Fruit fly (Drosophila melanogaster) whole organism, embryonic: ENCODE results near the gene SmydA-2.
A peak's percentile ranks its signal among the peaks of the same experiment; 100 is the strongest.

Source experiments
- Awh ChIP-seq: fragments of 200-800 bp; sonication (Bioruptor generic); IDR thresholded peaks from 2 replicates; pipeline ENCODE4, ENCODE4 v1.3.6; 2022; ENCODE audit warnings: missing biosample characterization, missing genetic modification characterization
- BtbVII ChIP-seq: fragments of 200-800 bp; sonication (Bioruptor generic); optimal IDR thresholded peaks from 3 replicates; lab custom pipeline; 2017; ENCODE audit warnings: missing biosample characterization, mild to moderate bottlenecking, missing genetic modification characterization
- CG10147 ChIP-seq: fragments of 200-800 bp; sonication (Bioruptor generic); optimal IDR thresholded peaks from 2 replicates; lab custom pipeline; 2019; ENCODE audit warnings: missing biosample characterization, mild to moderate bottlenecking, missing genetic modification characterization, moderate library complexity
- CG10979 ChIP-seq: fragments of 200-800 bp; sonication (Bioruptor generic); optimal IDR thresholded peaks from 2 replicates; lab custom pipeline; 2018; ENCODE audit warnings: missing biosample characterization, mild to moderate bottlenecking, missing genetic modification characterization, moderate library complexity
- CG11093 ChIP-seq: fragments of 200-800 bp; sonication (Bioruptor generic); IDR thresholded peaks from 3 replicates; pipeline ENCODE4 v1.3.6; 2022; ENCODE audit warnings: missing biosample characterization, missing genetic modification characterization
- CG11247 ChIP-seq: fragments of 200-800 bp; sonication (Bioruptor generic); IDR thresholded peaks from 2 replicates; pipeline ENCODE4 v1.3.6; 2022; ENCODE audit warnings: missing biosample characterization, missing genetic modification characterization
- CG12769 ChIP-seq: fragments of 200-800 bp; sonication (Bioruptor generic); optimal IDR thresholded peaks from 2 replicates; lab custom pipeline; 2019; ENCODE audit warnings: missing biosample characterization, mild to moderate bottlenecking, missing genetic modification characterization, moderate library complexity
- CG15011 ChIP-seq: fragments of 200-800 bp; sonication (Bioruptor generic); optimal IDR thresholded peaks from 3 replicates; lab custom pipeline; 2018; ENCODE audit warnings: missing biosample characterization, mild to moderate bottlenecking, missing genetic modification characterization
- CG15073 ChIP-seq: fragments of 200-800 bp; sonication (Bioruptor generic); optimal IDR thresholded peaks from 2 replicates; lab custom pipeline; 2016; ENCODE audit warnings: missing biosample characterization, missing genetic modification characterization
- CG16815 ChIP-seq: fragments of 200-800 bp; sonication (Bioruptor generic); optimal IDR thresholded peaks from 3 replicates; lab custom pipeline; 2017; ENCODE audit warnings: missing biosample characterization, mild to moderate bottlenecking, missing genetic modification characterization
- CG17361 ChIP-seq: fragments of 200-800 bp; sonication (Bioruptor generic); IDR thresholded peaks from 3 replicates; pipeline ENCODE4 v1.3.6; 2022; ENCODE audit warnings: missing biosample characterization, missing genetic modification characterization
- CG17385 ChIP-seq: fragments of 200-800 bp; sonication (Bioruptor generic); optimal IDR thresholded peaks from 3 replicates; lab custom pipeline; 2018; ENCODE audit warnings: missing biosample characterization, mild to moderate bottlenecking, missing genetic modification characterization
- CG17912 ChIP-seq: fragments of 200-800 bp; sonication (Bioruptor generic); optimal IDR thresholded peaks from 2 replicates; lab custom pipeline; 2018; ENCODE audit warnings: missing biosample characterization, mild to moderate bottlenecking, missing genetic modification characterization
- CG18764 ChIP-seq: fragments of 200-800 bp; sonication (Bioruptor generic); optimal IDR thresholded peaks from 3 replicates; lab custom pipeline; 2016; ENCODE audit warnings: missing biosample characterization, missing genetic modification characterization
- CG3838 ChIP-seq: fragments of 200-800 bp; sonication (Bioruptor generic); optimal IDR thresholded peaks from 3 replicates; lab custom pipeline; 2016; ENCODE audit warnings: missing biosample characterization, missing genetic modification characterization
- CG4404 ChIP-seq: fragments of 200-800 bp; sonication (Bioruptor generic); IDR thresholded peaks from 2 replicates; pipeline ENCODE4 v1.3.6; 2022; ENCODE audit warnings: missing biosample characterization, missing genetic modification characterization
- CG4424 ChIP-seq: fragments of 200-800 bp; sonication (Bioruptor generic); optimal IDR thresholded peaks from 3 replicates; lab custom pipeline; 2016; ENCODE audit warnings: missing biosample characterization, missing genetic modification characterization
- CG4617 ChIP-seq: fragments of 200-800 bp; sonication (Bioruptor generic); optimal IDR thresholded peaks from 3 replicates; lab custom pipeline; 2016; ENCODE audit warnings: missing biosample characterization, missing genetic modification characterization, borderline replicate concordance
- CTCF ChIP-seq: fragments of 200-800 bp; sonication (Bioruptor generic); optimal IDR thresholded peaks from 2 replicates; lab custom pipeline; 2017; ENCODE audit warnings: missing biosample characterization, mild to moderate bottlenecking, missing genetic modification characterization, moderate library complexity
- Doc3 ChIP-seq: fragments of 200-800 bp; sonication (Bioruptor generic); IDR thresholded peaks from 3 replicates; pipeline ENCODE4 v1.3.6; 2022; ENCODE audit warnings: missing biosample characterization, missing genetic modification characterization; ENCODE audit not compliant: partially characterized antibody
- Elba2 ChIP-seq: fragments of 200-800 bp; sonication (Bioruptor generic); optimal IDR thresholded peaks from 3 replicates; lab custom pipeline; 2016; ENCODE audit warnings: missing biosample characterization, missing genetic modification characterization
- Fer1 ChIP-seq: fragments of 200-800 bp; sonication (Bioruptor generic); optimal IDR thresholded peaks from 2 replicates; lab custom pipeline; 2017; ENCODE audit warnings: missing biosample characterization, mild to moderate bottlenecking, missing genetic modification characterization
- H15 ChIP-seq: fragments of 200-800 bp; sonication (Bioruptor generic); IDR thresholded peaks from 3 replicates; pipeline ENCODE4 v1.3.6; 2022; ENCODE audit warnings: missing biosample characterization, missing genetic modification characterization
- Jarid2 ChIP-seq: fragments of 200-800 bp; sonication (Bioruptor generic); optimal IDR thresholded peaks from 3 replicates; lab custom pipeline; 2017; ENCODE audit warnings: mild to moderate bottlenecking, missing biosample characterization, missing genetic modification reagents, missing genetic modification characterization
- Mad ChIP-seq: fragments of 200-800 bp; sonication (Bioruptor generic); optimal IDR thresholded peaks from 2 replicates; lab custom pipeline; 2016; ENCODE audit warnings: missing biosample characterization, missing genetic modification characterization
- Nf-YA ChIP-seq: fragments of 200-800 bp; sonication (Bioruptor generic); IDR thresholded peaks from 2 replicates; pipeline ENCODE4 v1.3.6; 2022; ENCODE audit warnings: missing biosample characterization, missing genetic modification characterization
- Oli ChIP-seq: fragments of 200-800 bp; sonication (Bioruptor generic); optimal IDR thresholded peaks from 2 replicates; lab custom pipeline; 2018; ENCODE audit warnings: missing biosample characterization, mild to moderate bottlenecking, missing genetic modification characterization, moderate library complexity
- Poxn ChIP-seq: fragments of 200-800 bp; sonication (Bioruptor generic); IDR thresholded peaks from 2 replicates; pipeline ENCODE4 v1.3.6; 2022; ENCODE audit warnings: missing biosample characterization, missing genetic modification characterization
- Side ChIP-seq: fragments of 200-800 bp; sonication (Bioruptor generic); optimal IDR thresholded peaks from 2 replicates; lab custom pipeline; 2016; ENCODE audit warnings: missing biosample characterization, missing genetic modification characterization
- Six4 ChIP-seq: fragments of 200-800 bp; sonication (Bioruptor generic); optimal IDR thresholded peaks from 2 replicates; lab custom pipeline; 2016; ENCODE audit warnings: missing biosample characterization, missing genetic modification characterization
- Xrp1 ChIP-seq: fragments of 200-800 bp; sonication (Bioruptor generic); IDR thresholded peaks from 2 replicates; pipeline ENCODE4 v1.3.6; 2022; ENCODE audit warnings: missing biosample characterization, missing genetic modification characterization
- br ChIP-seq: fragments of >200 bp; optimal IDR thresholded peaks from 2 replicates; lab custom pipeline; 2017
- cato ChIP-seq: fragments of 200-800 bp; sonication (Bioruptor generic); optimal IDR thresholded peaks from 2 replicates; lab custom pipeline; 2016; ENCODE audit warnings: missing biosample characterization, missing genetic modification characterization, borderline replicate concordance
- crc ChIP-seq: fragments of 200-800 bp; sonication (Bioruptor generic); optimal IDR thresholded peaks from 2 replicates; lab custom pipeline; 2016; ENCODE audit warnings: missing biosample characterization, missing genetic modification characterization
- croc ChIP-seq: fragments of 200-800 bp; sonication (Bioruptor generic); conservative IDR thresholded peaks from 3 replicates; pipeline ENCODE4 v1.3.6; 2022; ENCODE audit warnings: missing biosample characterization, missing genetic modification characterization
- dm ChIP-seq: fragments of 200-800 bp; sonication (Bioruptor generic); optimal IDR thresholded peaks from 3 replicates; lab custom pipeline; 2016; ENCODE audit warnings: missing biosample characterization, missing genetic modification characterization
- en ChIP-seq: fragments of 200-800 bp; sonication (Bioruptor generic); optimal IDR thresholded peaks from 2 replicates; lab custom pipeline; 2016; ENCODE audit warnings: missing biosample characterization, missing genetic modification characterization
- ind ChIP-seq: fragments of 200-800 bp; sonication (Bioruptor generic); optimal IDR thresholded peaks from 3 replicates; lab custom pipeline; 2016; ENCODE audit warnings: missing biosample characterization, missing genetic modification characterization
- ken ChIP-seq: fragments of 200-800 bp; sonication (Bioruptor generic); IDR thresholded peaks from 3 replicates; pipeline ENCODE4 v1.3.6; 2022; ENCODE audit warnings: missing biosample characterization, missing genetic modification characterization
- lov ChIP-seq, 2 experiments: fragments of 200-800 bp in 1 of 2; fragments of >200 bp in 1 of 2; sonication (Bioruptor generic) in 1 of 2; IDR thresholded peaks in 1 of 2; optimal IDR thresholded peaks in 1 of 2; 2 replicates in 1 of 2; 3 replicates in 1 of 2; pipeline versions ENCODE4 v1.3.6 to Lab custom; 2017 to 2022; ENCODE audit warnings: missing biosample characterization in 1 of 2, missing genetic modification characterization in 1 of 2
- otp ChIP-seq: fragments of 200-800 bp; sonication (Bioruptor generic); IDR thresholded peaks from 3 replicates; pipeline ENCODE4, ENCODE4 v1.3.6; 2022; ENCODE audit warnings: missing biosample characterization, missing genetic modification characterization
- rib ChIP-seq: fragments of 200-800 bp; sonication (Bioruptor generic); IDR thresholded peaks from 2 replicates; pipeline ENCODE4 v1.3.6; 2022; ENCODE audit warnings: missing biosample characterization, missing genetic modification characterization
- shn ChIP-seq: fragments of 200-800 bp; sonication (Bioruptor generic); optimal IDR thresholded peaks from 3 replicates; lab custom pipeline; 2016; ENCODE audit warnings: missing biosample characterization, missing genetic modification characterization
- slou ChIP-seq: fragments of 200-800 bp; sonication (Bioruptor generic); optimal IDR thresholded peaks from 3 replicates; lab custom pipeline; 2016; ENCODE audit warnings: missing biosample characterization, missing genetic modification characterization
- slp2 ChIP-seq: fragments of 200-800 bp; sonication (Bioruptor generic); optimal IDR thresholded peaks from 2 replicates; lab custom pipeline; 2016; ENCODE audit warnings: missing biosample characterization, missing genetic modification characterization
- sr ChIP-seq: fragments of 200-800 bp; sonication (Bioruptor generic); IDR thresholded peaks from 3 replicates; pipeline ENCODE4 v1.3.6; 2022; ENCODE audit warnings: missing biosample characterization, missing genetic modification characterization
- stwl ChIP-seq: fragments of 200-800 bp; sonication (Bioruptor generic); optimal IDR thresholded peaks from 3 replicates; lab custom pipeline; 2018; ENCODE audit warnings: missing biosample characterization, mild to moderate bottlenecking, missing genetic modification characterization, moderate library complexity
- tna ChIP-seq: fragments of 200-800 bp; sonication (Bioruptor generic); IDR thresholded peaks from 2 replicates; pipeline ENCODE4 v1.3.6; 2022; ENCODE audit warnings: missing biosample characterization, missing genetic modification characterization; ENCODE audit not compliant: partially characterized antibody
- tx ChIP-seq: fragments of 200-800 bp; sonication (Bioruptor generic); optimal IDR thresholded peaks from 2 replicates; lab custom pipeline; 2016; ENCODE audit warnings: missing biosample characterization, missing genetic modification characterization
- usp ChIP-seq: fragments of >200 bp; optimal IDR thresholded peaks from 2 replicates; lab custom pipeline; 2017; ENCODE audit warnings: missing biosample characterization, missing genetic modification characterization
- vvl ChIP-seq: fragments of 200-800 bp; sonication (Bioruptor generic); IDR thresholded peaks from 2 replicates; pipeline ENCODE4 v1.3.6; 2022; ENCODE audit warnings: missing biosample characterization, missing genetic modification characterization
- z ChIP-seq: fragments of 200-800 bp; sonication (Bioruptor generic); IDR thresholded peaks from 3 replicates; pipeline ENCODE4 v1.3.6; 2022; ENCODE audit warnings: missing biosample characterization, missing genetic modification characterization
- zfh1 ChIP-seq: fragments of 200-800 bp; sonication (Bioruptor generic); IDR thresholded peaks from 3 replicates; pipeline ENCODE4 v1.3.6; 2022; ENCODE audit warnings: missing biosample characterization, missing genetic modification characterization

SmydA-2 gene

DNA sequence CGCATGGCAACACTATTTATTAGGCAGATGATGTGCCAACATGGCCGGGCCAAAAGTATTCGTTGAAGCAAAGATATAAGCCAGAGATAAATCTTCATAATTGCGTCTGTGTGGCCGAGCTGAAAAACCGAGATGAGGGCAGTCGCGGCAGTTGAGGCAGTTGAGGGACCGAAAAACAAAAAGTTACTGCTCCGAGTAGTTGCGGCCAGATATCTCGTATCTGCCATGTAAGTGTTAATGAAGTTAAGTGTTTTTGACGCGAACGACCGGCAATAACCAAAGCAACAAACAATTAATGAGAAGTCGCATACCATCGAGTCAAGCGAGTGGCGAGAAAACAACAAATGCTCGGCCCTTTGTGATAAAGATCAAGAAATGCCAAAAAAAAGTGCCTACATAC lies 11.8 kb upstream of the SmydA-2 start (continued):
- TF ChIP-seq Elba2 (GFP tag; lab: Kevin White, UChicago) (no peak), CG18764 (GFP tag; lab: Kevin White, UChicago) (no peak), croc (GFP tag; lab: Robert Waterston, UW) (no peak), CG16815 (GFP tag; lab: Kevin White, UChicago) (no peak), sr (GFP tag; lab: Robert Waterston, UW) (no peak), Side (GFP tag; lab: Kevin White, UChicago) (no peak), CG10147 (GFP tag; lab: Kevin White, UChicago) (no peak), ind (GFP tag; lab: Kevin White, UChicago) (no peak), CG11093 (GFP tag; lab: Robert Waterston, UW) (no peak), CG4424 (no peak), Jarid2 (GFP tag; lab: Kevin White, UChicago) (no peak), Xrp1 (GFP tag; lab: Robert Waterston, UW) (no peak), Fer1 (GFP tag; lab: Kevin White, UChicago) (no peak), tx (GFP tag; lab: Kevin White, UChicago) (no peak), CG17385 (GFP tag; lab: Kevin White, UChicago) (no peak), en (GFP tag; lab: Kevin White, UChicago) (no peak), CG17912 (GFP tag; lab: Kevin White, UChicago) (no peak), vvl (peak; percentile 11; the same call in 1 of the 2 replicates), shn (GFP tag; lab: Kevin White, UChicago) (no peak), otp (GFP tag; lab: Robert Waterston, UW) (peak; percentile 51; the same call in 1 of the 3 replicates), rib (GFP tag; lab: Robert Waterston, UW) (0 out of 2 replicates have a peak, but pooled peaks have one; percentile 15), ken (GFP tag; lab: Robert Waterston, UW) (no peak), CG3838 (GFP tag; lab: Kevin White, UChicago) (no peak), Doc3 (no peak), CG15011 (no peak), CG4617 (GFP tag; lab: Kevin White, UChicago) (no peak), CG11247 (GFP tag; lab: Robert Waterston, UW) (no peak), CG17361 (no peak), H15 (GFP tag; lab: Robert Waterston, UW) (no peak), CG4404 (no peak), Six4 (no peak), lov (optimal IDR thresholded peaks at IDR 0.05; lab: Kevin White, UChicago) (no peak), lov (GFP tag; IDR thresholded peaks at IDR 0.05; lab: Robert Waterston, UW) (no peak), slp2 (GFP tag; lab: Kevin White, UChicago) (no peak), z (GFP tag; lab: Robert Waterston, UW) (no peak), slou (no peak), crc (GFP tag; lab: Kevin White, UChicago) (no peak), dm (no peak), Awh (GFP tag; lab: Robert Waterston, UW) (peak; percentile 75), cato (no peak), br (no peak), Nf-YA (GFP tag; lab: Robert Waterston, UW) (no peak), zfh1 (GFP tag; lab: Robert Waterston, UW) (0 out of 3 replicates have a peak, but pooled peaks have one; percentile 22), Mad (GFP tag; lab: Kevin White, UChicago) (no peak), Poxn (no peak), CTCF (GFP tag; lab: Kevin White, UChicago) (no peak), stwl (tag; lab: Kevin White, UChicago) (no peak), CG15073 (GFP tag; lab: Kevin White, UChicago) (no peak), BtbVII (no peak), usp (GFP tag; lab: Kevin White, UChicago) (no peak), tna (GFP tag; lab: Robert Waterston, UW) (no peak), Oli (tag; lab: Kevin White, UChicago) (no peak), CG10979 (tag; lab: Kevin White, UChicago) (no peak), CG12769 (peak; percentile 20)
